Worm (Caenorhabditis elegans): ENCODE results near the gene gsto-3.

ce11 chrIII:348465-348864, 32.6 kb downstream of the gsto-3 start:
- no peak for TF ChIP-seq ctbp-1 (GFP tag; IDR thresholded peaks at IDR 0.05)
- no peak for TF ChIP-seq nhr-28 (tag; optimal IDR thresholded peaks at IDR 0.05)
- no peak for TF ChIP-seq nhr-237 (tag; optimal IDR thresholded peaks at IDR 0.05)
- TF ChIP-seq mes-2 (tag; optimal IDR thresholded peaks at IDR 0.05; ENCODE audit: poor library complexity, severe bottlenecking) = no peak

All from whole organism, L4 larva.